Worm (Caenorhabditis elegans) whole organism, mixed stage, embryonic: ENCODE measurements around the gene ZC168.2.
A peak's percentile ranks its signal among the peaks of the same experiment; 100 is the strongest.

ENCODE experiments used
- M03D4.4 ChIP-seq: sonication (generic microtip); optimal IDR thresholded peaks from 2 replicates; lab custom pipeline; 2017; ENCODE audit warnings: mild to moderate bottlenecking, missing genetic modification characterization, missing compliant biosample characterization
- bed-3 ChIP-seq: fragments of 200-800 bp; sonication (Bioruptor generic); optimal IDR thresholded peaks from 3 replicates; lab custom pipeline; 2018; ENCODE audit warnings: mild to moderate bottlenecking, missing genetic modification characterization, moderate library complexity, missing compliant biosample characterization
- blmp-1 ChIP-seq: fragments of 150-350 bp; optimal IDR thresholded peaks from 2 replicates; lab custom pipeline; 2014; ENCODE audit warnings: missing biosample characterization, missing genetic modification characterization
- ceh-39 ChIP-seq: fragments of 150-350 bp; optimal IDR thresholded peaks from 2 replicates; lab custom pipeline; 2014; ENCODE audit warnings: missing biosample characterization, missing genetic modification characterization
- ceh-43 ChIP-seq: fragments of 200-800 bp; sonication (Bioruptor generic); optimal IDR thresholded peaks from 2 replicates; lab custom pipeline; 2018; ENCODE audit warnings: mild to moderate bottlenecking, missing genetic modification characterization, moderate library complexity, missing compliant biosample characterization
- ceh-83 ChIP-seq: fragments of 200-800 bp; sonication (Bioruptor generic); optimal IDR thresholded peaks from 2 replicates; lab custom pipeline; 2018; ENCODE audit warnings: mild to moderate bottlenecking, missing genetic modification characterization, missing compliant biosample characterization
- ces-1 ChIP-seq: fragments of 150-350 bp; optimal IDR thresholded peaks from 2 replicates; lab custom pipeline; 2014; ENCODE audit warnings: missing biosample characterization, missing genetic modification reagents, missing genetic modification characterization
- cnd-1 ChIP-seq: fragments of 200-800 bp; sonication (Bioruptor generic); optimal IDR thresholded peaks from 2 replicates; lab custom pipeline; 2018; ENCODE audit warnings: mild to moderate bottlenecking, missing genetic modification characterization, missing compliant biosample characterization
- drap-1 ChIP-seq: fragments of 200-800 bp; sonication (Bioruptor generic); optimal IDR thresholded peaks from 3 replicates; lab custom pipeline; 2018; ENCODE audit warnings: mild to moderate bottlenecking, missing genetic modification characterization, missing compliant biosample characterization
- elt-3 ChIP-seq: fragments of 150-350 bp; optimal IDR thresholded peaks from 2 replicates; lab custom pipeline; 2014; ENCODE audit warnings: missing biosample characterization, missing genetic modification characterization
- flh-1 ChIP-seq: fragments of 200-800 bp; sonication (Bioruptor generic); optimal IDR thresholded peaks from 2 replicates; lab custom pipeline; 2018; ENCODE audit warnings: mild to moderate bottlenecking, missing genetic modification characterization, moderate library complexity, missing compliant biosample characterization
- lin-13 ChIP-seq: fragments of 150-350 bp; optimal IDR thresholded peaks from 2 replicates; lab custom pipeline; 2014; ENCODE audit warnings: missing biosample characterization, missing genetic modification characterization
- lin-32 ChIP-seq: fragments of 200-800 bp; sonication (Bioruptor generic); optimal IDR thresholded peaks from 2 replicates; lab custom pipeline; 2018; ENCODE audit warnings: mild to moderate bottlenecking, missing genetic modification characterization, missing compliant biosample characterization
- lsy-2 ChIP-seq: fragments of 150-350 bp; optimal IDR thresholded peaks from 2 replicates; lab custom pipeline; 2014; ENCODE audit warnings: missing biosample characterization, missing genetic modification characterization
- mep-1 ChIP-seq: fragments of 150-350 bp; optimal IDR thresholded peaks from 2 replicates; lab custom pipeline; 2017; ENCODE audit warnings: missing biosample characterization, missing genetic modification reagents, missing genetic modification characterization, inconsistent platforms
- mls-2 ChIP-seq: sonication (generic microtip); optimal IDR thresholded peaks from 2 replicates; lab custom pipeline; 2016; ENCODE audit warnings: mild to moderate bottlenecking, missing genetic modification characterization, moderate library complexity, missing compliant biosample characterization
- nhr-12 ChIP-seq: fragments of 150-350 bp; optimal IDR thresholded peaks from 2 replicates; lab custom pipeline; 2014; ENCODE audit warnings: missing biosample characterization, missing genetic modification characterization
- nhr-2 ChIP-seq: fragments of 150-350 bp; optimal IDR thresholded peaks from 2 replicates; lab custom pipeline; 2014; ENCODE audit warnings: missing biosample characterization, missing genetic modification characterization
- nhr-237 ChIP-seq: fragments of 150-350 bp; optimal IDR thresholded peaks from 2 replicates; lab custom pipeline; 2014; ENCODE audit warnings: missing biosample characterization, missing genetic modification characterization
- nhr-76 ChIP-seq: sonication (generic microtip); optimal IDR thresholded peaks from 2 replicates; lab custom pipeline; 2017; ENCODE audit warnings: missing biosample characterization, missing genetic modification characterization
- pha-4 ChIP-seq: fragments of 150-350 bp; optimal IDR thresholded peaks from 2 replicates; lab custom pipeline; 2018; ENCODE audit warnings: missing biosample characterization, missing genetic modification reagents, missing genetic modification characterization
- sem-2 ChIP-seq: fragments of 200-800 bp; sonication (Bioruptor generic); optimal IDR thresholded peaks from 2 replicates; lab custom pipeline; 2018; ENCODE audit warnings: mild to moderate bottlenecking, missing genetic modification characterization, missing compliant biosample characterization
- sptf-1 ChIP-seq: sonication (generic microtip); optimal IDR thresholded peaks from 2 replicates; lab custom pipeline; 2017; ENCODE audit warnings: mild to moderate bottlenecking, missing genetic modification characterization, moderate library complexity, missing compliant biosample characterization
- tbx-8 ChIP-seq: fragments of 200-800 bp; sonication (Bioruptor generic); optimal IDR thresholded peaks from 2 replicates; lab custom pipeline; 2018; ENCODE audit warnings: mild to moderate bottlenecking, missing genetic modification characterization, moderate library complexity, missing compliant biosample characterization
- unc-120 ChIP-seq: sonication (generic microtip); optimal IDR thresholded peaks from 2 replicates; lab custom pipeline; 2017; ENCODE audit warnings: missing genetic modification characterization, missing compliant biosample characterization; ENCODE audit not compliant: poor library complexity, severe bottlenecking
- unc-39 ChIP-seq: fragments of 150-350 bp; optimal IDR thresholded peaks from 2 replicates; lab custom pipeline; 2014; ENCODE audit warnings: missing biosample characterization, missing genetic modification characterization
- unc-62 ChIP-seq: fragments of 150-350 bp; optimal IDR thresholded peaks from 2 replicates; lab custom pipeline; 2014; ENCODE audit warnings: missing biosample characterization, missing genetic modification reagents, missing genetic modification characterization
- ztf-11 ChIP-seq: fragments of 150-350 bp; optimal IDR thresholded peaks from 2 replicates; lab custom pipeline; 2014; ENCODE audit warnings: missing biosample characterization, missing genetic modification characterization

ZC168.2 gene

DNA sequence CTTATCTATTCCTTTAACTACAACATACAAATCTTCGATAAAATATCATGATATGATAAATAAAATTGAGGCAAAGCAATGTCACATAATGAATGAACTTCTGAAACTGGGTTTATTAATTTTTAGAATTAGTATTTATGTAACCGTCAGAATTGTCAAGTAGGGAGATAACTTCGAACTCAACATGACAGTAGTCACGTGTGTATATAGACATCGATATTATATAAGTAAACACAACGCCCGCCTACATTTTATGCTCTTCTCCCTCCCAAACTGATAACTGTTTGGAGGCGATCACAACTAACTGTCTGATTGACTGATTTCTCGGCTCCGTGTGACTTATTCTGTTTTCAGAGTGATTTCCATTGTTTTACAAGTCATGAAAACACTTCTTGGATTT, 33.5 kb downstream of the ZC168.2 start, which contains the start of gene ugt-54:
TSS of gene ugt-54 (plus strand) at position 355 of the 400 bp plus-strand sequence.
- TF ChIP-seq mls-2: no peak
- no peak for TF ChIP-seq cnd-1 (tag; lab: Kevin White, UChicago)
- TF ChIP-seq ceh-83 (GFP tag; lab: Kevin White, UChicago): no peak
- TF ChIP-seq lin-13 (tag; lab: Kevin White, UChicago): no peak
- TF ChIP-seq drap-1 (GFP tag; lab: Kevin White, UChicago): no peak
- TF ChIP-seq tbx-8: no peak
- no peak for TF ChIP-seq ceh-39 (tag; lab: Kevin White, UChicago)
- no peak for TF ChIP-seq sem-2 (GFP tag; lab: Kevin White, UChicago)
- no peak for TF ChIP-seq nhr-2 (tag; lab: Kevin White, UChicago)
- no peak for TF ChIP-seq ceh-43 (GFP tag; lab: Kevin White, UChicago)
- no peak for TF ChIP-seq flh-1 (GFP tag; lab: Kevin White, UChicago)
- TF ChIP-seq ztf-11 (tag; lab: Kevin White, UChicago): no peak
- TF ChIP-seq elt-3: no peak

DNA sequence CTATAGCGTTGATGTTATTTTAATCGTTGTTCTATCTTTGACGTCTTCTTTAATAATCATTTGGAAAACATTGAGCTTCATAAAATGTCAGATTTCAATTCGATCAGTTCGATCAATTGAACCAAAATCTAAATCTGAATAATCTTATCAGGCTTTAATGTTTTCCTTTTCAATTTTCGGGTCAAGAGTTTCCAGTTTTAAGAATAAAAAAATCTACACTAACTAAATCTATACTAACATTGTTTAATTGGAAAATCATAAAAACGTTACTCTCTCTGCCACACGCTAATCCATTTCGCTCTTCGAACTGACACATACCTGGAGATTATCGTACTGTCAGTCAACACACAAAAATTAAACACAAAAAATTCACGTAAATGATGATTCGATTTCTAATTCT, 36.4 kb downstream of the ZC168.2 start, which contains the start of gene T25B9.11:
TSS of gene T25B9.11 (plus strand) at position 301 of the 400 bp plus-strand sequence.
- TF ChIP-seq lsy-2 (tag; lab: Kevin White, UChicago) (no peak), drap-1 (GFP tag; lab: Kevin White, UChicago) (no peak), lin-32 (no peak), M03D4.4 (tag; lab: Kevin White, UChicago) (no peak), blmp-1 (tag; lab: Kevin White, UChicago) (no peak), nhr-12 (no peak), bed-3 (GFP tag; lab: Kevin White, UChicago) (no peak), pha-4 (tag; lab: Kevin White, UChicago) (no peak), ceh-43 (GFP tag; lab: Kevin White, UChicago) (no peak), mep-1 (tag; lab: Kevin White, UChicago) (no peak), lin-13 (tag; lab: Kevin White, UChicago) (no peak), mls-2 (no peak), unc-120 (tag; lab: Kevin White, UChicago) (no peak), elt-3 (no peak), ztf-11 (tag; lab: Kevin White, UChicago) (no peak), nhr-2 (tag; lab: Kevin White, UChicago) (no peak), unc-39 (tag; lab: Kevin White, UChicago) (no peak), cnd-1 (tag; lab: Kevin White, UChicago) (no peak)

- TF ChIP-seq unc-62 (GFP tag; lab: Kevin White, UChicago) (no peak), bed-3 (GFP tag; lab: Kevin White, UChicago) (no peak), lin-13 (tag; lab: Kevin White, UChicago) (no peak), unc-120 (tag; lab: Kevin White, UChicago) (no peak), nhr-237 (tag; lab: Kevin White, UChicago) (no peak), sptf-1 (tag; lab: Kevin White, UChicago) (no peak)
These were observed 37.2 kb downstream of the ZC168.2 start, which contains the start of gene T25B9.12 for ce11 chrIV:10765053-10765452. T25B9.12 (plus strand) TSS chrIV:10765353.

DNA sequence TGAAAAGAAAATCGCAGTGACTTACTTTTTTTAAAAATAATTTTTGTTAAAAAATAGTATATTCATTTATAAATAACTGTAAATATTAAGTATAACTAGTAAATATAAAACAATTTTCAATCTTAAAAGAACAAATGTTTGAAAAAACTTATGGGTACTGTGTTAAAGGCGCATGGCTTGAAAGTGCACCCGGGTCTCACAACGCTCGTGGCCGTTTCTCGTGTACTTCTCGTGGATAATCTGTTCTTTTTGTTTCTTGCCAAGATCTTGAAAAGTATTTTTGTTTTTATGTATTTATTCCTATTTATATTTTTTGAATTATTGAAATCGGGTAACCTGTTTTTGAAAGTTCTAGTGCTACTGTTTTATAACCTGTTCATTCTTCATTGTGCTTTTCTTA, 38.2 kb downstream of the ZC168.2 start:
- TF ChIP-seq lin-32 (no peak), mls-2 (no peak)

DNA sequence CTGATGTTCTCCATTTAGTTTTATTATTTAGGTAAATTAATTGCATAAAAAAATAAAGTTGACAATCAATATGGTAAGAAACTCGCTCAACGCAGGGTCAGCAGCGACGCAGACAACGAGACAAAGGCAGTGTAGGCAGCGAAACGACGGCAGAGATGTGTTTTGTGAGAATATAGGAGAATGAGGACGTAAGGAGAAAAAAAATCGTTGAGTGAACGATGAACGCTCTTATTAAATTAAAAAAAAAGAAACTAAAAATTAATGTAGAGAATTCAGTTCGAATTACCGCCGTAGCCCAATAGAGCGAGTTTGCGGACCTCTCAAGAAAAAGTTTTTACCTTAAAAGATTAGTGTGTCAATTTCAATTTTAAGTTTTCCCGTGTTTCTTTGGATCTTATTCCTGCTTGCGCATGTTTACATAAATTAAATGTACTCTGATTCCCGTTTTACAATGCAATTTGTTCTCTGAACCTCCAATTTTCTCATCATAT, 40.4 kb downstream of the ZC168.2 start, which contains the start of gene T25B9.8:
TSS of gene T25B9.8 (minus strand) at position 51 of the 491 bp plus-strand sequence.
- no peak for TF ChIP-seq lin-32
- peak; percentile 44 for TF ChIP-seq ces-1

DNA sequence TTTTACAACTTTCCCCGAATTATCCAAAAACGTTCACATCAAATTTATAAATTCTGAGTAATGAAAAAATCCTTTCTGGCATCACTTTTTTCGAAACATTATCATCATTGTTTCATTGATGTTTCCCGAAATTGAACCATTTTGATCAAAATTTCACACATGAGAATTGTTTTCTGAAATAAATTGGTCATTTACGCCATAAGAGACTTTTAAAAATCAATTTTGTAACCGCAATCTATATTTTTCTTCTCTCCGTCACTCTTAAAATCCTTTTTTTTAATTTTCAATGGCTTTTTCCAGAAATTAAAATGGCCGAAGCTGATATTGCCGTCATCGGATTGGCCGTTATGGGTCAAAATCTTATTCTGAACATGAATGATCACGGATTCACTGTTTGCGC, 41.5 kb downstream of the ZC168.2 start, which contains the start of gene T25B9.9:
TSS of gene T25B9.9 (plus strand) at position 301 of the 400 bp plus-strand sequence.
- TF ChIP-seq nhr-76 (tag; lab: Kevin White, UChicago): no peak
- TF ChIP-seq sem-2 (GFP tag; lab: Kevin White, UChicago): no peak
